Fruit fly (Drosophila melanogaster) whole organism, embryonic: ENCODE data around the gene RhoGAP18B.
A peak's percentile ranks its signal among the peaks of the same experiment; 100 is the strongest.

Experiments used
- Atf-2 ChIP-seq: fragments of 200-800 bp; sonication (Bioruptor generic); optimal IDR thresholded peaks from 2 replicates; lab custom pipeline; 2016; ENCODE audit warnings: missing biosample characterization, missing genetic modification characterization
- BEAF-32 ChIP-seq: fragments of 200-800 bp; sonication (Bioruptor generic); optimal IDR thresholded peaks from 3 replicates; lab custom pipeline; 2017; ENCODE audit warnings: missing biosample characterization, missing genetic modification characterization, mild to moderate bottlenecking, moderate library complexity, missing genetic modification reagents
- Bgb ChIP-seq: fragments of 200-800 bp; sonication (Bioruptor generic); IDR thresholded peaks from 2 replicates; pipeline ENCODE4 v1.3.6; 2022; ENCODE audit warnings: missing biosample characterization, missing genetic modification characterization; ENCODE audit not compliant: partially characterized antibody
- CG12299 ChIP-seq: fragments of 200-800 bp; sonication (Bioruptor generic); optimal IDR thresholded peaks from 2 replicates; lab custom pipeline; 2018; ENCODE audit warnings: missing biosample characterization, mild to moderate bottlenecking, missing genetic modification characterization
- CG12659 ChIP-seq: fragments of 200-800 bp; sonication (Bioruptor generic); optimal IDR thresholded peaks from 3 replicates; lab custom pipeline; 2017; ENCODE audit warnings: mild to moderate bottlenecking, missing biosample characterization, missing genetic modification reagents, missing genetic modification characterization
- CG13123 ChIP-seq: fragments of 200-800 bp; sonication (Bioruptor generic); optimal IDR thresholded peaks from 2 replicates; lab custom pipeline; 2016; ENCODE audit warnings: missing biosample characterization, missing genetic modification characterization
- CG14014 ChIP-seq: fragments of 200-800 bp; sonication (Bioruptor generic); IDR thresholded peaks from 2 replicates; pipeline ENCODE4 v1.3.6; 2022; ENCODE audit warnings: missing biosample characterization, missing genetic modification characterization
- CG14710 ChIP-seq: fragments of 200-800 bp; sonication (Bioruptor generic); optimal IDR thresholded peaks from 3 replicates; lab custom pipeline; 2019; ENCODE audit warnings: missing biosample characterization, mild to moderate bottlenecking, missing genetic modification characterization, moderate library complexity
- CG14965 ChIP-seq: fragments of 200-800 bp; sonication (Bioruptor generic); optimal IDR thresholded peaks from 2 replicates; lab custom pipeline; 2016; ENCODE audit warnings: missing biosample characterization, missing genetic modification characterization, borderline replicate concordance
- CG1529 ChIP-seq: fragments of 200-800 bp; sonication (Bioruptor generic); optimal IDR thresholded peaks from 3 replicates; lab custom pipeline; 2018; ENCODE audit warnings: missing biosample characterization, missing genetic modification characterization
- CG16813 ChIP-seq: fragments of 200-800 bp; sonication (Bioruptor generic); IDR thresholded peaks from 3 replicates; pipeline ENCODE4 v1.3.6; 2022; ENCODE audit warnings: missing biosample characterization, missing genetic modification characterization; ENCODE audit not compliant: partially characterized antibody
- CG17385 ChIP-seq: fragments of 200-800 bp; sonication (Bioruptor generic); optimal IDR thresholded peaks from 3 replicates; lab custom pipeline; 2018; ENCODE audit warnings: missing biosample characterization, mild to moderate bottlenecking, missing genetic modification characterization
- CG17912 ChIP-seq: fragments of 200-800 bp; sonication (Bioruptor generic); optimal IDR thresholded peaks from 2 replicates; lab custom pipeline; 2018; ENCODE audit warnings: missing biosample characterization, mild to moderate bottlenecking, missing genetic modification characterization
- CG2116 ChIP-seq: fragments of 200-800 bp; sonication (Bioruptor generic); optimal IDR thresholded peaks from 3 replicates; lab custom pipeline; 2018; ENCODE audit warnings: missing biosample characterization, mild to moderate bottlenecking, missing genetic modification characterization
- CG4820 ChIP-seq: fragments of 200-800 bp; sonication (Bioruptor generic); optimal IDR thresholded peaks from 3 replicates; lab custom pipeline; 2016; ENCODE audit warnings: missing biosample characterization, missing genetic modification characterization
- CG7963 ChIP-seq: fragments of 200-800 bp; sonication (Bioruptor generic); IDR thresholded peaks from 3 replicates; pipeline ENCODE4 v1.3.6; 2022; ENCODE audit warnings: missing biosample characterization, missing genetic modification characterization; ENCODE audit not compliant: partially characterized antibody
- CG8944 ChIP-seq: fragments of 200-800 bp; sonication (Bioruptor generic); optimal IDR thresholded peaks from 3 replicates; lab custom pipeline; 2016; ENCODE audit warnings: missing biosample characterization, missing genetic modification characterization
- CG9817 ChIP-seq: fragments of 200-800 bp; sonication (Bioruptor generic); optimal IDR thresholded peaks from 2 replicates; lab custom pipeline; 2018; ENCODE audit warnings: missing biosample characterization, mild to moderate bottlenecking, missing genetic modification characterization, moderate library complexity
- D19B ChIP-seq: fragments of 200-800 bp; sonication (Bioruptor generic); optimal IDR thresholded peaks from 2 replicates; lab custom pipeline; 2017; ENCODE audit warnings: missing biosample characterization, mild to moderate bottlenecking, missing genetic modification characterization
- Dek ChIP-seq: fragments of 200-800 bp; sonication (Bioruptor generic); optimal IDR thresholded peaks from 3 replicates; lab custom pipeline; 2019; ENCODE audit warnings: missing biosample characterization, mild to moderate bottlenecking, missing genetic modification characterization, moderate library complexity
- Dll ChIP-seq: fragments of 200-800 bp; sonication (Bioruptor generic); IDR thresholded peaks from 4 replicates; pipeline ENCODE4 v1.3.6; 2022; ENCODE audit warnings: missing biosample characterization, missing genetic modification characterization; ENCODE audit not compliant: partially characterized antibody
- H2.0 ChIP-seq: fragments of 200-800 bp; sonication (Bioruptor generic); IDR thresholded peaks from 2 replicates; pipeline ENCODE4 v1.3.6; 2022; ENCODE audit warnings: missing biosample characterization, missing genetic modification characterization
- Lhr ChIP-seq: fragments of 200-800 bp; sonication (Bioruptor generic); optimal IDR thresholded peaks from 3 replicates; lab custom pipeline; 2017; ENCODE audit warnings: mild to moderate bottlenecking, missing biosample characterization, missing genetic modification reagents, missing genetic modification characterization
- MBD-R2 ChIP-seq: fragments of 200-800 bp; sonication (Bioruptor generic); IDR thresholded peaks from 2 replicates; pipeline ENCODE4 v1.3.6; 2022; ENCODE audit warnings: missing biosample characterization, missing genetic modification characterization
- Nf-YB ChIP-seq: fragments of 200-800 bp; sonication (Bioruptor generic); optimal IDR thresholded peaks from 3 replicates; lab custom pipeline; 2019; ENCODE audit warnings: missing biosample characterization, mild to moderate bottlenecking, missing genetic modification characterization, moderate library complexity
- Tbp ChIP-seq: fragments of >200 bp; optimal IDR thresholded peaks from 2 replicates; lab custom pipeline; 2018; ENCODE audit warnings: missing biosample characterization, missing genetic modification characterization
- amos ChIP-seq: fragments of 200-800 bp; sonication (Bioruptor generic); IDR thresholded peaks from 2 replicates; pipeline ENCODE4 v1.3.6; 2022; ENCODE audit warnings: missing biosample characterization, missing genetic modification characterization; ENCODE audit not compliant: partially characterized antibody
- ase ChIP-seq: fragments of 200-800 bp; sonication (Bioruptor generic); IDR thresholded peaks from 3 replicates; pipeline ENCODE4 v1.3.6; 2022; ENCODE audit warnings: missing biosample characterization, missing genetic modification characterization
- bbx ChIP-seq: fragments of 200-800 bp; sonication (Bioruptor generic); IDR thresholded peaks from 2 replicates; pipeline ENCODE4 v1.3.6; 2022; ENCODE audit warnings: missing biosample characterization, missing genetic modification characterization; ENCODE audit not compliant: partially characterized antibody
- chm ChIP-seq: fragments of 200-800 bp; sonication (Bioruptor generic); IDR thresholded peaks from 2 replicates; pipeline ENCODE4 v1.3.6; 2022; ENCODE audit warnings: missing biosample characterization, missing genetic modification characterization
- gsb-n ChIP-seq: fragments of 200-800 bp; sonication (Bioruptor generic); optimal IDR thresholded peaks from 3 replicates; lab custom pipeline; 2018; ENCODE audit warnings: missing biosample characterization, mild to moderate bottlenecking, missing genetic modification characterization
- hbn ChIP-seq: fragments of 200-800 bp; sonication (Bioruptor generic); IDR thresholded peaks from 2 replicates; pipeline ENCODE4 v1.3.6; 2022; ENCODE audit warnings: missing biosample characterization, missing genetic modification characterization; ENCODE audit not compliant: partially characterized antibody
- her ChIP-seq: fragments of 200-800 bp; sonication (Bioruptor generic); optimal IDR thresholded peaks from 2 replicates; lab custom pipeline; 2016; ENCODE audit warnings: missing biosample characterization, missing genetic modification characterization
- hth ChIP-seq: fragments of >200 bp; optimal IDR thresholded peaks from 2 replicates; lab custom pipeline; 2017; ENCODE audit warnings: inconsistent platforms
- lab ChIP-seq: fragments of 200-800 bp; sonication (Bioruptor generic); optimal IDR thresholded peaks from 3 replicates; lab custom pipeline; 2017; ENCODE audit warnings: missing biosample characterization, missing genetic modification characterization, mild to moderate bottlenecking, moderate library complexity, missing genetic modification reagents
- mam ChIP-seq: fragments of 200-800 bp; sonication (Bioruptor generic); optimal IDR thresholded peaks from 3 replicates; lab custom pipeline; 2016; ENCODE audit warnings: missing biosample characterization, missing genetic modification characterization
- org-1 ChIP-seq: fragments of 200-800 bp; sonication (Bioruptor generic); optimal IDR thresholded peaks from 2 replicates; lab custom pipeline; 2017; ENCODE audit warnings: missing biosample characterization, missing genetic modification characterization
- ro ChIP-seq: fragments of 200-800 bp; sonication (Bioruptor generic); IDR thresholded peaks from 2 replicates; pipeline ENCODE4 v1.3.6; 2022; ENCODE audit warnings: missing biosample characterization, missing genetic modification characterization
- seq ChIP-seq: fragments of 200-800 bp; sonication (Bioruptor generic); IDR thresholded peaks from 2 replicates; pipeline ENCODE4 v1.3.6; 2022; ENCODE audit warnings: missing biosample characterization, missing genetic modification characterization
- sim ChIP-seq: fragments of 200-800 bp; sonication (Bioruptor generic); IDR thresholded peaks from 2 replicates; pipeline ENCODE4 v1.3.6; 2022; ENCODE audit warnings: missing biosample characterization, missing genetic modification characterization
- sima ChIP-seq: fragments of 200-800 bp; sonication (Bioruptor generic); optimal IDR thresholded peaks from 2 replicates; lab custom pipeline; 2016; ENCODE audit warnings: missing biosample characterization, missing genetic modification characterization
- so ChIP-seq: fragments of 200-800 bp; sonication (Bioruptor generic); IDR thresholded peaks from 3 replicates; pipeline ENCODE4 v1.3.6; 2022; ENCODE audit warnings: missing biosample characterization, missing genetic modification characterization
- sqz ChIP-seq: fragments of 200-800 bp; sonication (Bioruptor generic); optimal IDR thresholded peaks from 3 replicates; lab custom pipeline; 2018; ENCODE audit warnings: missing biosample characterization, mild to moderate bottlenecking, missing genetic modification characterization
- stwl ChIP-seq: fragments of 200-800 bp; sonication (Bioruptor generic); optimal IDR thresholded peaks from 3 replicates; lab custom pipeline; 2018; ENCODE audit warnings: missing biosample characterization, mild to moderate bottlenecking, missing genetic modification characterization, moderate library complexity
- tll ChIP-seq, 2 experiments: fragments of 200-800 bp in 1 of 2; fragments of >200 bp in 1 of 2; sonication (Bioruptor generic) in 1 of 2; optimal IDR thresholded peaks; 2 replicates each; lab custom pipeline; 2017 to 2019; ENCODE audit warnings: missing biosample characterization in 2 of 2, missing genetic modification characterization in 2 of 2, mild to moderate bottlenecking in 1 of 2, moderate library complexity in 1 of 2
- twi ChIP-seq: fragments of 200-800 bp; optimal IDR thresholded peaks from 2 replicates; lab custom pipeline; 2019; ENCODE audit warnings: missing biosample characterization, mild to moderate bottlenecking, missing genetic modification characterization, moderate library complexity
- unpg ChIP-seq: fragments of 200-800 bp; sonication (Bioruptor generic); optimal IDR thresholded peaks from 3 replicates; lab custom pipeline; 2018; ENCODE audit warnings: missing biosample characterization, mild to moderate bottlenecking, missing genetic modification characterization, moderate library complexity
- vfl ChIP-seq: fragments of 200-800 bp; sonication (Bioruptor generic); optimal IDR thresholded peaks from 2 replicates; lab custom pipeline; 2016; ENCODE audit warnings: missing biosample characterization, missing genetic modification characterization
- zen2 ChIP-seq: fragments of 200-800 bp; sonication (Bioruptor generic); IDR thresholded peaks from 3 replicates; pipeline ENCODE4 v1.3.6; 2022; ENCODE audit warnings: missing biosample characterization, missing genetic modification characterization; ENCODE audit not compliant: partially characterized antibody
- zfh1 ChIP-seq: fragments of 200-800 bp; sonication (Bioruptor generic); IDR thresholded peaks from 3 replicates; pipeline ENCODE4 v1.3.6; 2022; ENCODE audit warnings: missing biosample characterization, missing genetic modification characterization

The RhoGAP18B gene

dm6 chrX:19146421-19146952, 20.4 kb downstream of the RhoGAP18B start (continued):
- no peak for TF ChIP-seq CG8944 (GFP tag; lab: Kevin White, UChicago)
- no peak for TF ChIP-seq amos
- no peak for TF ChIP-seq sima
- no peak for TF ChIP-seq CG17385 (GFP tag; lab: Kevin White, UChicago)
- TF ChIP-seq bbx (GFP tag; lab: Robert Waterston, UW) = no peak
- TF ChIP-seq CG13123 (GFP tag; lab: Kevin White, UChicago) = no peak
- TF ChIP-seq Dek = no peak
- no peak for TF ChIP-seq Nf-YB (GFP tag; lab: Kevin White, UChicago)
- no peak for TF ChIP-seq vfl (GFP tag; lab: Kevin White, UChicago)
- TF ChIP-seq Lhr (GFP tag; lab: Kevin White, UChicago) = no peak
- TF ChIP-seq CG14965 (GFP tag; lab: Kevin White, UChicago) = no peak
- TF ChIP-seq Bgb (GFP tag; lab: Robert Waterston, UW) = no peak
- TF ChIP-seq CG12299 (tag; lab: Kevin White, UChicago) = no peak
- no peak for TF ChIP-seq hth (lab: Kevin White, UChicago)
- peak; percentile 67; the same call in 1 of the 2 replicates for TF ChIP-seq CG14014 (GFP tag; lab: Robert Waterston, UW)
- no peak for TF ChIP-seq CG4820
- TF ChIP-seq CG9817 = no peak
- no peak for TF ChIP-seq CG17912
- no peak for TF ChIP-seq her (GFP tag; lab: Kevin White, UChicago)
- no peak for TF ChIP-seq stwl (tag; lab: Kevin White, UChicago)
- no peak for TF ChIP-seq gsb-n (tag; lab: Kevin White, UChicago)
- TF ChIP-seq Atf-2 = peak; percentile 23
- peak; percentile 15; the same call in 1 of the 2 replicates for TF ChIP-seq MBD-R2
- TF ChIP-seq H2.0 (GFP tag; lab: Robert Waterston, UW) = no peak
- TF ChIP-seq zen2 (GFP tag; lab: Robert Waterston, UW) = no peak
- TF ChIP-seq ase = no peak
- TF ChIP-seq org-1 = no peak
- TF ChIP-seq sqz = no peak
- TF ChIP-seq CG1529 (GFP tag; lab: Kevin White, UChicago) = no peak
- no peak for TF ChIP-seq ro (GFP tag; lab: Robert Waterston, UW)
- TF ChIP-seq twi (tag; lab: Kevin White, UChicago) = no peak
- no peak for TF ChIP-seq CG16813
- 0 out of 2 replicates have a peak, but pooled peaks have one; percentile 24 for TF ChIP-seq chm (GFP tag; lab: Robert Waterston, UW)
- no peak for TF ChIP-seq BEAF-32 (GFP tag; lab: Kevin White, UChicago)
- no peak for TF ChIP-seq so (GFP tag; lab: Robert Waterston, UW)
- TF ChIP-seq CG12659 (GFP tag; lab: Kevin White, UChicago) = no peak
- TF ChIP-seq tll (GFP tag; optimal IDR thresholded peaks at IDR 0.05; lab: Kevin White, UChicago) = no peak
- no peak for TF ChIP-seq CG14710 (tag; lab: Kevin White, UChicago)
- TF ChIP-seq unpg (GFP tag; lab: Kevin White, UChicago) = no peak
- TF ChIP-seq CG2116 (GFP tag; lab: Kevin White, UChicago) = no peak
- peak; percentile 41 for TF ChIP-seq mam
- TF ChIP-seq D19B (GFP tag; lab: Kevin White, UChicago) = peak; percentile 95
- no peak for TF ChIP-seq Dll (GFP tag; lab: Robert Waterston, UW)
- no peak for TF ChIP-seq Tbp (GFP tag; lab: Kevin White, UChicago)
- peak; percentile 25 for TF ChIP-seq lab
- TF ChIP-seq sim (GFP tag; lab: Robert Waterston, UW) = no peak
- TF ChIP-seq CG7963 (GFP tag; lab: Robert Waterston, UW) = no peak
- TF ChIP-seq hbn (GFP tag; lab: Robert Waterston, UW) = no peak
- no peak for TF ChIP-seq zfh1 (GFP tag; lab: Robert Waterston, UW)
- TF ChIP-seq seq = no peak
